Worm (Caenorhabditis elegans) whole organism, L3 larva: ENCODE results near the gene zig-5.

Experiments
- ceh-82 ChIP-seq: fragments of 150-350 bp; optimal IDR thresholded peaks from 2 replicates; lab custom pipeline; 2014; ENCODE audit warnings: missing biosample characterization, missing genetic modification characterization
- elt-2 ChIP-seq: sonication (generic microtip); optimal IDR thresholded peaks from 2 replicates; lab custom pipeline; 2016; ENCODE audit warnings: missing genetic modification reagents, mild to moderate bottlenecking, missing genetic modification characterization, missing compliant biosample characterization
- lin-39 ChIP-seq: fragments of 150-350 bp; optimal IDR thresholded peaks from 2 replicates; lab custom pipeline; 2018; ENCODE audit warnings: missing biosample characterization, missing genetic modification reagents, missing genetic modification characterization
- mdl-1 ChIP-seq: fragments of 150-350 bp; optimal IDR thresholded peaks from 2 replicates; lab custom pipeline; 2014; ENCODE audit warnings: missing biosample characterization, missing genetic modification characterization
- nhr-11 ChIP-seq: fragments of 150-350 bp; optimal IDR thresholded peaks from 2 replicates; lab custom pipeline; 2014; ENCODE audit warnings: missing biosample characterization, missing genetic modification characterization
- nhr-23 ChIP-seq: fragments of 150-350 bp; optimal IDR thresholded peaks from 2 replicates; lab custom pipeline; 2014; ENCODE audit warnings: missing biosample characterization, missing genetic modification reagents, missing genetic modification characterization
- nhr-28 ChIP-seq: fragments of 150-350 bp; optimal IDR thresholded peaks from 2 replicates; lab custom pipeline; 2014; ENCODE audit warnings: missing biosample characterization, missing genetic modification characterization
- nhr-76 ChIP-seq: fragments of 150-350 bp; sonication (generic microtip); optimal IDR thresholded peaks from 5 replicates; lab custom pipeline; 2014; ENCODE audit warnings: missing biosample characterization, missing genetic modification characterization
- skn-1 ChIP-seq: fragments of 150-350 bp; optimal IDR thresholded peaks from 2 replicates; lab custom pipeline; 2014; ENCODE audit warnings: missing biosample characterization, missing genetic modification characterization
- snpc-4 ChIP-seq: fragments of 150-350 bp; optimal IDR thresholded peaks from 2 replicates; lab custom pipeline; 2014; ENCODE audit warnings: missing biosample characterization, missing genetic modification characterization
- ztf-11 ChIP-seq: fragments of 150-350 bp; optimal IDR thresholded peaks from 2 replicates; lab custom pipeline; 2014; ENCODE audit warnings: missing biosample characterization, missing genetic modification characterization

DNA sequence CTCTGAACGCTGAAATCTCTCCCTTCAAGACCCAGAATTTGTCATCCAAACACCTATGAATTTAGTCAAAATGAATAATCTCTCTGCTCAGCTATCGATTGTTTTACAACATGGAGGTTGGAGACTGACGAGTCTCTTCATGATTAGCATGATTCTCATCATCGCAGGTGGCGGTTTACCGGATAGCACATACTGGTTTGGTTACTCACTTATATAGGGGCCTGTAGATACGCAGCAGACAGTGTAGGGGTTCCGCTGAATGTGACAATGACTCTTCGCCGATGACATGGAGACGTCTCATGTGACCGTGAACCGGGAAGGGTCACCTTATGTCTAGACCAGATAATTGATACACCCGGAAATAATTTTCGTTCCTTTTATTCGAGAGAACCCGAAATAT lies 23.3 kb upstream of the zig-5 start:
- no peak for TF ChIP-seq skn-1
- no peak for TF ChIP-seq snpc-4 (tag; lab: Kevin White, UChicago)
- TF ChIP-seq ztf-11 (tag; lab: Kevin White, UChicago) = no peak
- TF ChIP-seq elt-2 (tag; lab: Kevin White, UChicago) = no peak
- TF ChIP-seq nhr-23 (tag; lab: Kevin White, UChicago) = no peak
- TF ChIP-seq lin-39 = no peak
- no peak for TF ChIP-seq mdl-1
- no peak for TF ChIP-seq ceh-82
- TF ChIP-seq nhr-76 = no peak
- TF ChIP-seq nhr-11 (tag; lab: Kevin White, UChicago) = no peak
- TF ChIP-seq nhr-28 (tag; lab: Kevin White, UChicago) = no peak
